Fruit fly (Drosophila melanogaster): ENCODE measurements around the gene CG17292.

DNA sequence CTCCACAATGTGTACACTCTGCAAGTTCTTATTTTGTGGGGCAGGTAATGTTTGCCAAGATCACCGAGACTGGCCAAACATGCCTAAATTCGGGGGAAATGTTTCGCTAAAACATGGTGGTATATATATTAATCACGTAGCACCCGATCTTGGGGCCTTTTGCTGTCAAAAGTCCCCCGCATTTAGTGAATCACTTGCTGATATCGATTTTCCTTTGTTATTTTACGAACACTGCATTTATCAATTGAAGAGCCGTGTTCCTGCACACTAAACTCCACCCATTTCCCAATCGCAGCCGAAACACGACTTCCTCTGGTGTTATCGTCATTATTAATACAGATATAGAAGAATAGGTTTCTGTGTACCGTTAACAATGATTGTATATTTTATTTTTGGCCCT, 51.5 kb downstream of the CG17292 start:
- no peak for TF ChIP-seq sisA (GFP tag; IDR thresholded peaks at IDR 0.05)
- no peak for TF ChIP-seq Atf3 (GFP tag; optimal IDR thresholded peaks at IDR 0.05)
- TF ChIP-seq CG7963 (GFP tag; IDR thresholded peaks at IDR 0.05; ENCODE audit: partially characterized antibody) = no peak
- TF ChIP-seq sug (tag; optimal IDR thresholded peaks at IDR 0.05) = no peak
- no peak for TF ChIP-seq Dip2 (GFP tag; IDR thresholded peaks at IDR 0.05)
